Worm (Caenorhabditis elegans) whole organism, L4 larva: ENCODE results near the gene ephx-1.

Experiments used
- F49E8.2 ChIP-seq: sonication (generic microtip); optimal IDR thresholded peaks from 2 replicates; lab custom pipeline; 2016; ENCODE audit warnings: missing compliant biosample characterization, mild to moderate bottlenecking, missing genetic modification characterization, borderline replicate concordance
- T26A8.4 ChIP-seq: fragments of 200-800 bp; sonication (Bioruptor generic); IDR thresholded peaks from 2 replicates; pipeline ENCODE4 v1.3.6; 2022; ENCODE audit warnings: missing genetic modification characterization, missing compliant biosample characterization
- Y105C5A.15 ChIP-seq: fragments of 200-800 bp; sonication (Bioruptor generic); IDR thresholded peaks from 2 replicates; pipeline ENCODE4 v1.3.6; 2022; ENCODE audit warnings: missing genetic modification characterization, missing compliant biosample characterization
- Y48G9A.11 ChIP-seq: fragments of 200-800 bp; sonication (Bioruptor generic); IDR thresholded peaks from 2 replicates; pipeline ENCODE4 v1.3.6; 2022; ENCODE audit warnings: missing genetic modification reagents, missing genetic modification characterization, missing compliant biosample characterization
- Y75B8A.6 ChIP-seq: fragments of 200-800 bp; sonication (Bioruptor generic); IDR thresholded peaks from 2 replicates; pipeline ENCODE4 v1.3.6; 2022; ENCODE audit warnings: missing genetic modification reagents, missing genetic modification characterization, missing compliant biosample characterization
- ZK337.2 ChIP-seq: fragments of 200-800 bp; sonication (Bioruptor generic); IDR thresholded peaks from 2 replicates; pipeline ENCODE4 v1.3.6; 2022; ENCODE audit warnings: missing genetic modification reagents, missing genetic modification characterization, missing compliant biosample characterization
- ama-1 ChIP-seq: fragments of 150-350 bp; optimal IDR thresholded peaks from 2 replicates; lab custom pipeline; 2014; ENCODE audit warnings: inconsistent platforms, mixed read lengths
- daf-12 ChIP-seq: fragments of 150-350 bp; optimal IDR thresholded peaks from 2 replicates; lab custom pipeline; 2014; ENCODE audit warnings: missing biosample characterization, missing genetic modification reagents, missing genetic modification characterization
- daf-16 ChIP-seq, 3 experiments: sonication (generic microtip); optimal IDR thresholded peaks; 2 replicates each; lab custom pipeline; 2016 to 2017; ENCODE audit warnings: missing genetic modification characterization in 3 of 3, missing genetic modification reagents in 3 of 3, mild to moderate bottlenecking in 2 of 3, missing compliant biosample characterization in 2 of 3, missing biosample characterization in 1 of 3, moderate library complexity in 1 of 3
- daf-8 ChIP-seq: fragments of 200-800 bp; sonication (Bioruptor generic); IDR thresholded peaks from 2 replicates; pipeline ENCODE4 v1.3.6; 2022; ENCODE audit warnings: missing genetic modification characterization, missing compliant biosample characterization
- dmd-8 ChIP-seq: fragments of 200-800 bp; sonication (Bioruptor generic); IDR thresholded peaks from 2 replicates; pipeline ENCODE4 v1.3.6; 2022; ENCODE audit warnings: missing genetic modification characterization, missing compliant biosample characterization
- duxl-1 ChIP-seq: sonication (generic microtip); optimal IDR thresholded peaks from 2 replicates; lab custom pipeline; 2016; ENCODE audit warnings: mild to moderate bottlenecking, missing genetic modification characterization, moderate library complexity, missing compliant biosample characterization; ENCODE audit not compliant: poor library complexity
- dve-1 ChIP-seq: sonication (generic microtip); optimal IDR thresholded peaks from 2 replicates; lab custom pipeline; 2017; ENCODE audit warnings: antibody characterized with exemption, mild to moderate bottlenecking, missing genetic modification characterization, missing compliant biosample characterization; ENCODE audit not compliant: insufficient read depth
- egl-27 ChIP-seq: sonication (generic microtip); optimal IDR thresholded peaks from 3 replicates; lab custom pipeline; 2017; ENCODE audit warnings: missing biosample characterization, missing genetic modification reagents, missing genetic modification characterization
- egl-43 ChIP-seq: fragments of 200-800 bp; sonication (Bioruptor generic); IDR thresholded peaks from 2 replicates; pipeline ENCODE4 v1.3.6; 2022; ENCODE audit warnings: missing genetic modification reagents, missing genetic modification characterization, missing compliant biosample characterization
- fkh-10 ChIP-seq: fragments of 150-350 bp; optimal IDR thresholded peaks from 2 replicates; lab custom pipeline; 2014; ENCODE audit warnings: missing biosample characterization, missing genetic modification reagents, missing genetic modification characterization
- gei-8 ChIP-seq: fragments of 200-800 bp; sonication (Bioruptor generic); optimal IDR thresholded peaks from 2 replicates; lab custom pipeline; 2018; ENCODE audit warnings: mild to moderate bottlenecking, missing genetic modification characterization, missing compliant biosample characterization
- hmg-1.1 ChIP-seq: fragments of 200-800 bp; sonication (Bioruptor generic); IDR thresholded peaks from 2 replicates; pipeline ENCODE4 v1.3.6; 2022; ENCODE audit warnings: missing genetic modification reagents, missing genetic modification characterization, missing compliant biosample characterization
- jun-1 ChIP-seq: fragments of 150-350 bp; optimal IDR thresholded peaks from 2 replicates; lab custom pipeline; 2014; ENCODE audit warnings: missing biosample characterization, missing genetic modification reagents, missing genetic modification characterization
- lim-7 ChIP-seq: fragments of 200-800 bp; sonication (Bioruptor generic); IDR thresholded peaks from 2 replicates; pipeline ENCODE4 v1.3.6; 2022; ENCODE audit warnings: missing genetic modification characterization, missing compliant biosample characterization
- lin-1 ChIP-seq: fragments of 200-800 bp; sonication (Bioruptor generic); IDR thresholded peaks from 2 replicates; pipeline ENCODE4 v1.3.6; 2022; ENCODE audit warnings: missing genetic modification reagents, missing genetic modification characterization, missing compliant biosample characterization
- lin-13 ChIP-seq: fragments of 150-350 bp; optimal IDR thresholded peaks from 2 replicates; lab custom pipeline; 2014; ENCODE audit warnings: missing biosample characterization, missing genetic modification reagents, missing genetic modification characterization
- lin-29 ChIP-seq: fragments of 200-800 bp; sonication (Bioruptor generic); IDR thresholded peaks from 2 replicates; pipeline ENCODE4 v1.3.6; 2022; ENCODE audit warnings: missing genetic modification reagents, missing genetic modification characterization, missing compliant biosample characterization
- lsy-2 ChIP-seq, 2 experiments: fragments of 150-350 bp in 1 of 2; sonication (generic microtip) in 1 of 2; optimal IDR thresholded peaks; 2 replicates each; lab custom pipeline; 2014 to 2017; ENCODE audit warnings: missing biosample characterization in 2 of 2, missing genetic modification characterization in 2 of 2
- madf-5 ChIP-seq, 2 experiments: fragments of 200-800 bp; sonication (Bioruptor generic); IDR thresholded peaks; 2 replicates each; pipeline ENCODE4 v1.3.6; 2022; ENCODE audit warnings: missing compliant biosample characterization in 2 of 2, missing genetic modification characterization in 2 of 2
- madf-9 ChIP-seq: fragments of 200-800 bp; sonication (Bioruptor generic); conservative IDR thresholded peaks from 2 replicates; pipeline ENCODE4 v1.3.6; 2022; ENCODE audit warnings: missing genetic modification reagents, missing genetic modification characterization, missing compliant biosample characterization
- mes-2 ChIP-seq: sonication (generic microtip); optimal IDR thresholded peaks from 2 replicates; lab custom pipeline; 2016; ENCODE audit warnings: missing genotype, mild to moderate bottlenecking, missing genetic modification characterization, missing compliant biosample characterization; ENCODE audit not compliant: poor library complexity, severe bottlenecking
- nhr-11 ChIP-seq: fragments of 150-350 bp; optimal IDR thresholded peaks from 2 replicates; lab custom pipeline; 2014; ENCODE audit warnings: missing biosample characterization, missing genetic modification characterization
- nhr-237 ChIP-seq: sonication (generic microtip); optimal IDR thresholded peaks from 2 replicates; lab custom pipeline; 2017; ENCODE audit warnings: missing biosample characterization, missing genetic modification characterization
- nhr-25 ChIP-seq: sonication (generic microtip); optimal IDR thresholded peaks from 2 replicates; lab custom pipeline; 2017; ENCODE audit warnings: missing genetic modification characterization, mild to moderate bottlenecking, missing compliant biosample characterization, antibody characterized with exemption, moderate library complexity, borderline replicate concordance; ENCODE audit not compliant: insufficient read depth
- nhr-28 ChIP-seq: fragments of 150-350 bp; optimal IDR thresholded peaks from 2 replicates; lab custom pipeline; 2014; ENCODE audit warnings: missing biosample characterization, missing genetic modification characterization
- nhr-41 ChIP-seq: fragments of 200-800 bp; sonication (Bioruptor generic); IDR thresholded peaks from 2 replicates; pipeline ENCODE4 v1.3.6; 2022; ENCODE audit warnings: missing genetic modification reagents, missing genetic modification characterization, missing compliant biosample characterization
- nhr-48 ChIP-seq: sonication (generic microtip); optimal IDR thresholded peaks from 2 replicates; lab custom pipeline; 2016; ENCODE audit warnings: mild to moderate bottlenecking, missing genetic modification characterization, missing compliant biosample characterization
- nhr-76 ChIP-seq: fragments of 150-350 bp; optimal IDR thresholded peaks from 2 replicates; lab custom pipeline; 2014; ENCODE audit warnings: missing biosample characterization, missing genetic modification characterization
- nhr-77 ChIP-seq: fragments of 150-350 bp; optimal IDR thresholded peaks from 2 replicates; lab custom pipeline; 2014; ENCODE audit warnings: missing biosample characterization, missing genetic modification characterization
- pha-4 ChIP-seq, 2 experiments: fragments of 150-350 bp in 1 of 2; fragments of 200-800 bp in 1 of 2; sonication (Bioruptor generic) in 1 of 2; IDR thresholded peaks in 1 of 2; optimal IDR thresholded peaks in 1 of 2; 2 replicates each; pipeline versions ENCODE4 v1.3.6 to Lab custom; 2014 to 2022; ENCODE audit warnings: missing genetic modification characterization in 2 of 2, missing genetic modification reagents in 2 of 2, missing biosample characterization in 1 of 2, missing compliant biosample characterization in 1 of 2
- pqm-1 ChIP-seq: sonication (generic microtip); optimal IDR thresholded peaks from 2 replicates; lab custom pipeline; 2017; ENCODE audit warnings: missing biosample characterization, missing genetic modification characterization
- saeg-2 ChIP-seq: fragments of 200-800 bp; sonication (Bioruptor generic); IDR thresholded peaks from 2 replicates; pipeline ENCODE4 v1.3.6; 2022; ENCODE audit warnings: missing genetic modification reagents, missing genetic modification characterization, missing compliant biosample characterization
- skn-1 ChIP-seq: fragments of 150-350 bp; optimal IDR thresholded peaks from 2 replicates; lab custom pipeline; 2014; ENCODE audit warnings: missing biosample characterization, missing genetic modification characterization
- snpc-1.2 ChIP-seq: fragments of 200-800 bp; sonication (Bioruptor generic); IDR thresholded peaks from 2 replicates; pipeline ENCODE4 v1.3.6; 2022; ENCODE audit warnings: missing genetic modification reagents, missing genetic modification characterization, missing compliant biosample characterization
- spr-1 ChIP-seq: sonication (generic microtip); optimal IDR thresholded peaks from 2 replicates; lab custom pipeline; 2016; ENCODE audit warnings: mild to moderate bottlenecking, missing genetic modification characterization, missing compliant biosample characterization
- spr-3 ChIP-seq: fragments of 200-800 bp; sonication (Bioruptor generic); optimal IDR thresholded peaks from 2 replicates; lab custom pipeline; 2018; ENCODE audit warnings: mild to moderate bottlenecking, missing genetic modification characterization, missing compliant biosample characterization
- tra-1 ChIP-seq: fragments of 200-800 bp; sonication (Bioruptor generic); IDR thresholded peaks from 2 replicates; pipeline ENCODE4 v1.3.6; 2022; ENCODE audit warnings: missing genetic modification reagents, missing genetic modification characterization, missing compliant biosample characterization
- unc-130 ChIP-seq: sonication (generic microtip); optimal IDR thresholded peaks from 2 replicates; lab custom pipeline; 2016; ENCODE audit warnings: missing genetic modification reagents, missing genetic modification characterization, missing compliant biosample characterization
- zfp-2 ChIP-seq: sonication (generic microtip); optimal IDR thresholded peaks from 2 replicates; lab custom pipeline; 2016; ENCODE audit warnings: mild to moderate bottlenecking, missing genetic modification characterization, missing compliant biosample characterization
- zfp-3 ChIP-seq: fragments of 200-800 bp; sonication (Bioruptor generic); conservative IDR thresholded peaks from 2 replicates; pipeline ENCODE4 v1.3.6; 2022; ENCODE audit warnings: missing genetic modification reagents, missing genetic modification characterization, missing compliant biosample characterization

ephx-1 gene

DNA sequence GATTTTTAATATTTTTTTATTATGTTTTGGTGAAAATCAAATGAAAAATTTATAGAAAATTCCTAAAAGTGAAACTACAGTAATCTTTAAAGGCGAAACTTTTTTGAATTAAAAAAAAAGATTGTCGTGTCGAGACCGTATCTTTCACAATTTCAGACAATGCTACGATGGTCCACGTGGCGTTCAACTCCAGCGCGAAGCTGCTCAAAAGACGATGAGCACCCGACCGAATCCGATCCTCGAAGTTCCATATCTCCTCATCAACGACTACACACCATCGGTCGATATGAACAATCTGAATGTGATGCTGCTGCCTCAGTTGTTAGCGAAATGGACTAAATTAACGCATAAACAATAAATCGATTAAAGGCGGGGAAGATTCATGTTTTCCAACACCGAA lies 38.0 kb downstream of the ephx-1 start (continued):
- TF ChIP-seq Y75B8A.6 (GFP tag; lab: Robert Waterston, UW) (0 out of 2 replicates have a peak, but pooled peaks have one; percentile 23), ZK337.2 (no peak), F49E8.2 (peak; percentile 63), skn-1 (no peak), saeg-2 (GFP tag; lab: Robert Waterston, UW) (no peak), Y48G9A.11 (GFP tag; lab: Robert Waterston, UW) (0 out of 2 replicates have a peak, but pooled peaks have one; percentile 34), pha-4 (GFP tag; IDR thresholded peaks at IDR 0.05; lab: Robert Waterston, UW) (0 out of 2 replicates have a peak, but pooled peaks have one; percentile 18), pha-4 (tag; optimal IDR thresholded peaks at IDR 0.05; lab: Kevin White, UChicago) (no peak), nhr-41 (no peak), hmg-1.1 (GFP tag; lab: Robert Waterston, UW) (no peak), lim-7 (no peak), nhr-25 (tag; lab: Kevin White, UChicago) (no peak), unc-130 (GFP tag; lab: Kevin White, UChicago) (peak; percentile 29), madf-9 (GFP tag; lab: Robert Waterston, UW) (no peak), ama-1 (lab: Kevin White, UChicago) (peak; percentile 62), egl-27 (no peak), dmd-8 (GFP tag; lab: Robert Waterston, UW) (0 out of 2 replicates have a peak, but pooled peaks have one; percentile 39), lin-13 (no peak), snpc-1.2 (GFP tag; lab: Robert Waterston, UW) (peak; percentile 60; the same call in 1 of the 2 replicates), lin-29 (GFP tag; lab: Robert Waterston, UW) (no peak)

- peak; percentile 51 for TF ChIP-seq nhr-11 (tag; lab: Kevin White, UChicago)
- peak; percentile 88 for TF ChIP-seq T26A8.4 (GFP tag; lab: Robert Waterston, UW)
- peak; percentile 81 to 97 for TF ChIP-seq lsy-2 (tag; optimal IDR thresholded peaks at IDR 0.05; lab: Kevin White, UChicago)
- peak; percentile 74; the same call in 1 of the 2 replicates for TF ChIP-seq lin-29 (GFP tag; lab: Robert Waterston, UW)
- peak; percentile 66 for TF ChIP-seq nhr-77 (tag; lab: Kevin White, UChicago)
- peak; percentile 74 for TF ChIP-seq hmg-1.1 (GFP tag; lab: Robert Waterston, UW)
- no peak for TF ChIP-seq nhr-76
- TF ChIP-seq pqm-1 (tag; lab: Kevin White, UChicago) = no peak
- 0 out of 2 replicates have a peak, but pooled peaks have one; percentile 52 for TF ChIP-seq egl-43 (GFP tag; lab: Robert Waterston, UW)
- peak; percentile 41 for TF ChIP-seq nhr-28
- TF ChIP-seq daf-8 (GFP tag; lab: Robert Waterston, UW) = no peak
- TF ChIP-seq lin-1 (GFP tag; lab: Robert Waterston, UW) = no peak
- no peak for TF ChIP-seq Y105C5A.15 (GFP tag; lab: Robert Waterston, UW)
- TF ChIP-seq snpc-1.2 (GFP tag; lab: Robert Waterston, UW) = no peak
- no peak for TF ChIP-seq skn-1
- peak; percentile 50 for TF ChIP-seq spr-1 (tag; lab: Kevin White, UChicago)
- no peak for TF ChIP-seq daf-12 (tag; lab: Kevin White, UChicago)
- peak; percentile 93 for TF ChIP-seq mes-2 (tag; lab: Kevin White, UChicago)
- peak; percentile 92 for TF ChIP-seq zfp-3 (GFP tag; lab: Robert Waterston, UW)
- no peak for TF ChIP-seq lim-7
- TF ChIP-seq spr-3 = peak; percentile 69
- peak; percentile 54 for TF ChIP-seq jun-1 (tag; lab: Kevin White, UChicago)
- peak; percentile 81 for TF ChIP-seq lin-13
- TF ChIP-seq Y75B8A.6 (GFP tag; lab: Robert Waterston, UW) = 0 out of 2 replicates have a peak, but pooled peaks have one; percentile 13
- peak; percentile 70; the same call in 1 of the 2 replicates for TF ChIP-seq tra-1 (GFP tag; lab: Robert Waterston, UW)
- TF ChIP-seq ZK337.2 = peak; percentile 49; the same call in 1 of the 2 replicates
- peak; percentile 43 for TF ChIP-seq fkh-10 (GFP tag; lab: Kevin White, UChicago)
- TF ChIP-seq nhr-48 = peak; percentile 63
- TF ChIP-seq gei-8 (GFP tag; lab: Kevin White, UChicago) = no peak
- no peak for TF ChIP-seq nhr-237 (tag; lab: Kevin White, UChicago)
- peak; percentile 82 for TF ChIP-seq duxl-1 (tag; lab: Kevin White, UChicago)
- no peak for TF ChIP-seq madf-5 (GFP tag; IDR thresholded peaks at IDR 0.05; lab: Robert Waterston, UW)
- TF ChIP-seq daf-16 (GFP tag; optimal IDR thresholded peaks at IDR 0.05; lab: Kevin White, UChicago) = peak in 1 of 2 experiments; percentile 18
- TF ChIP-seq daf-16 (tag; optimal IDR thresholded peaks at IDR 0.05; lab: Kevin White, UChicago) = peak; percentile 37
- peak; percentile 77 for TF ChIP-seq dve-1 (tag; lab: Kevin White, UChicago)
- peak; percentile 59; the same call in 1 of the 2 replicates for TF ChIP-seq madf-9 (GFP tag; lab: Robert Waterston, UW)
- peak; percentile 64 for TF ChIP-seq zfp-2 (tag; lab: Kevin White, UChicago)
- peak; percentile 60 for TF ChIP-seq unc-130 (GFP tag; lab: Kevin White, UChicago)
Observed at ce11 chrII:4044349-4044748, 39.6 kb downstream of the ephx-1 start, which contains the start of gene rpn-11. Gene rpn-11 (minus strand): TSS chrII:4044546.
